Worm (Caenorhabditis elegans) whole organism, late embryonic: ENCODE data around the gene grd-11.

Source experiments
- C08G9.2 ChIP-seq: sonication (generic microtip); optimal IDR thresholded peaks from 2 replicates; lab custom pipeline; 2016; ENCODE audit warnings: mild to moderate bottlenecking, missing genetic modification characterization, moderate library complexity, missing compliant biosample characterization
- ceh-30 ChIP-seq: fragments of 150-350 bp; optimal IDR thresholded peaks from 2 replicates; lab custom pipeline; 2014; ENCODE audit warnings: missing biosample characterization, missing genetic modification characterization
- ceh-9 ChIP-seq: sonication (generic microtip); optimal IDR thresholded peaks from 2 replicates; lab custom pipeline; 2016; ENCODE audit warnings: mild to moderate bottlenecking, missing genetic modification characterization, inconsistent platforms, missing compliant biosample characterization
- che-1 ChIP-seq: sonication (generic microtip); optimal IDR thresholded peaks from 2 replicates; lab custom pipeline; 2016; ENCODE audit warnings: mild to moderate bottlenecking, missing genetic modification characterization, missing compliant biosample characterization
- hlh-30 ChIP-seq: sonication (generic microtip); optimal IDR thresholded peaks from 2 replicates; lab custom pipeline; 2017; ENCODE audit warnings: antibody characterized with exemption, missing genetic modification characterization, missing compliant biosample characterization; ENCODE audit not compliant: insufficient read depth
- nhr-11 ChIP-seq: fragments of 150-350 bp; optimal IDR thresholded peaks from 2 replicates; lab custom pipeline; 2014; ENCODE audit warnings: missing biosample characterization, missing genetic modification characterization
- pat-9 ChIP-seq: fragments of 200-800 bp; sonication (Bioruptor generic); optimal IDR thresholded peaks from 2 replicates; lab custom pipeline; 2018; ENCODE audit warnings: mild to moderate bottlenecking, missing genetic modification characterization, moderate library complexity, missing compliant biosample characterization
- pha-4 ChIP-seq: fragments of 150-350 bp; optimal IDR thresholded peaks from 2 replicates; lab custom pipeline; 2018; ENCODE audit warnings: missing biosample characterization, missing genetic modification reagents, missing genetic modification characterization
- pqm-1 ChIP-seq: sonication (generic microtip); optimal IDR thresholded peaks from 2 replicates; lab custom pipeline; 2016; ENCODE audit warnings: missing genetic modification characterization, missing compliant biosample characterization
- unc-42 ChIP-seq: sonication (generic microtip); optimal IDR thresholded peaks from 2 replicates; lab custom pipeline; 2016; ENCODE audit warnings: missing genotype, missing genetic modification characterization, missing compliant biosample characterization

DNA sequence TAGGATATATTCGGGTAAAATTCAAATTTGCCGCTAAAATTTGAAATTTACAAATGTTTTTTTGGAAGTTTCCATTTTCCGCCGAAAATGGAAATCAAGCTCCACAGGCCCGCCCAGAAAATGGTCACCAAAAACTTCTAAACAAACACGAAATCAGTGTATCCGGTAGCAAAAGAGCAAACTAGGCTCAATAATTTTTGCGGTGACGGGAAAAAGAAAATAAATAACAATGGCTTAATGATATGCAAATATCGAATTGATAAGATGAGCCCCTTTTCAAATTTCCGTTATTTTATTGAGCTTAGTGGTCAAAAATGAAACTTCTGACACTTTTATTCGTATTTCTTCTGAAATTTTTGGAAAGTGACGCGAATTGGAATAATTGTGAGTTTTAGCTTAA is 11.7 kb upstream of the grd-11 start, which contains the start of gene Y38H6A.3:
- no peak for TF ChIP-seq pha-4 (tag; lab: Kevin White, UChicago)
- TF ChIP-seq unc-42, result no peak
- no peak for TF ChIP-seq nhr-11 (tag; lab: Kevin White, UChicago)
- TF ChIP-seq che-1 (tag; lab: Kevin White, UChicago), result no peak
- no peak for TF ChIP-seq pat-9 (tag; lab: Kevin White, UChicago)
- TF ChIP-seq pqm-1 (tag; lab: Kevin White, UChicago), result no peak
- no peak for TF ChIP-seq hlh-30 (tag; lab: Kevin White, UChicago)
- no peak for TF ChIP-seq ceh-9 (tag; lab: Kevin White, UChicago)
- TF ChIP-seq C08G9.2 (tag; lab: Kevin White, UChicago), result no peak
- TF ChIP-seq ceh-30 (tag; lab: Kevin White, UChicago), result no peak
